Worm (Caenorhabditis elegans) whole organism, L1 larva: ENCODE results near the gene trxr-1.

Experiments
- C16A3.4 ChIP-seq: fragments of 150-350 bp; optimal IDR thresholded peaks from 2 replicates; lab custom pipeline; 2014; ENCODE audit warnings: missing biosample characterization, missing genetic modification characterization
- C34B4.2 ChIP-seq: sonication (generic microtip); optimal IDR thresholded peaks from 2 replicates; lab custom pipeline; 2017; ENCODE audit warnings: mild to moderate bottlenecking, missing genetic modification characterization, missing compliant biosample characterization
- alr-1 ChIP-seq: fragments of 200-800 bp; sonication (Bioruptor generic); optimal IDR thresholded peaks from 2 replicates; lab custom pipeline; 2018; ENCODE audit warnings: borderline replicate concordance, mild to moderate bottlenecking, missing genetic modification characterization, missing compliant biosample characterization
- ama-1 ChIP-seq: fragments of 150-350 bp; optimal IDR thresholded peaks from 2 replicates; lab custom pipeline; 2014
- ceh-8 ChIP-seq: fragments of 200-800 bp; sonication (Bioruptor generic); optimal IDR thresholded peaks from 2 replicates; lab custom pipeline; 2018; ENCODE audit warnings: mild to moderate bottlenecking, missing genetic modification characterization, moderate library complexity, missing compliant biosample characterization
- ceh-82 ChIP-seq, 3 experiments: fragments of 150-350 bp in 1 of 3; sonication (generic microtip) in 2 of 3; optimal IDR thresholded peaks; 2 replicates each; lab custom pipeline; 2014 to 2017; ENCODE audit warnings: missing biosample characterization in 3 of 3, missing genetic modification characterization in 3 of 3
- ceh-88 ChIP-seq: fragments of 200-800 bp; sonication (Bioruptor generic); IDR thresholded peaks from 2 replicates; pipeline ENCODE4 v1.3.6; 2022; ENCODE audit warnings: missing genetic modification characterization, missing compliant biosample characterization
- ceh-90 ChIP-seq: sonication (generic microtip); optimal IDR thresholded peaks from 2 replicates; lab custom pipeline; 2016; ENCODE audit warnings: missing genetic modification characterization, missing compliant biosample characterization
- ces-1 ChIP-seq: fragments of 150-350 bp; optimal IDR thresholded peaks from 2 replicates; lab custom pipeline; 2014; ENCODE audit warnings: missing biosample characterization, missing genetic modification reagents, missing genetic modification characterization
- dpl-1 ChIP-seq, 3 experiments: fragments of 150-350 bp in 2 of 3; sonication (generic microtip) in 1 of 3; optimal IDR thresholded peaks; 2 replicates each; lab custom pipeline; 2014 to 2017; ENCODE audit warnings: missing biosample characterization in 3 of 3, missing genetic modification characterization in 3 of 3, missing genetic modification reagents in 3 of 3
- dsc-1 ChIP-seq: sonication (generic microtip); optimal IDR thresholded peaks from 2 replicates; lab custom pipeline; 2016; ENCODE audit warnings: mild to moderate bottlenecking, missing genetic modification characterization, missing compliant biosample characterization
- efl-1 ChIP-seq, 4 experiments: fragments of 150-350 bp; optimal IDR thresholded peaks in 3 of 4; peaks in 1 of 4; 1 replicate in 1 of 4; 2 replicates in 3 of 4; lab custom pipeline; 2014; ENCODE audit warnings: missing biosample characterization in 2 of 4, missing genetic modification characterization in 2 of 4, missing genetic modification reagents in 2 of 4
- egl-13 ChIP-seq: sonication (generic microtip); optimal IDR thresholded peaks from 2 replicates; lab custom pipeline; 2016; ENCODE audit warnings: missing genotype, missing genetic modification reagents, missing genetic modification characterization, missing compliant biosample characterization
- egl-27 ChIP-seq, 2 experiments: fragments of 150-350 bp in 1 of 2; sonication (generic microtip); optimal IDR thresholded peaks; 3 replicates each; lab custom pipeline; 2017 to 2018; ENCODE audit warnings: missing biosample characterization in 2 of 2, missing genetic modification characterization in 2 of 2, missing genetic modification reagents in 2 of 2
- elt-3 ChIP-seq, 6 experiments: fragments of 150-350 bp in 1 of 6; sonication (generic microtip); optimal IDR thresholded peaks; 2 replicates each; lab custom pipeline; 2017 to 2018; ENCODE audit warnings: missing biosample characterization in 6 of 6, missing genetic modification characterization in 6 of 6, inconsistent platforms in 1 of 6
- ets-5 ChIP-seq: fragments of 200-800 bp; sonication (Bioruptor generic); IDR thresholded peaks from 2 replicates; pipeline ENCODE4 v1.3.6; 2022; ENCODE audit warnings: missing genetic modification characterization, missing compliant biosample characterization
- fkh-10 ChIP-seq: sonication (generic microtip); optimal IDR thresholded peaks from 2 replicates; lab custom pipeline; 2017; ENCODE audit warnings: missing biosample characterization, missing genetic modification reagents, missing genetic modification characterization
- fkh-4 ChIP-seq: sonication (generic microtip); optimal IDR thresholded peaks from 2 replicates; lab custom pipeline; 2016; ENCODE audit warnings: missing compliant biosample characterization, missing genetic modification characterization, borderline replicate concordance
- fos-1 ChIP-seq: fragments of 150-350 bp; optimal IDR thresholded peaks from 2 replicates; lab custom pipeline; 2014; ENCODE audit warnings: missing biosample characterization, missing genetic modification characterization
- grh-1 ChIP-seq: fragments of 200-800 bp; sonication (Bioruptor generic); IDR thresholded peaks from 2 replicates; pipeline ENCODE4 v1.3.6; 2022; ENCODE audit warnings: missing genetic modification reagents, missing genetic modification characterization, missing compliant biosample characterization
- hlh-17 ChIP-seq: fragments of 200-800 bp; sonication (Bioruptor generic); optimal IDR thresholded peaks from 2 replicates; lab custom pipeline; 2018; ENCODE audit warnings: missing genetic modification characterization, mild to moderate bottlenecking, missing compliant biosample characterization, moderate library complexity, borderline replicate concordance
- hlh-4 ChIP-seq: sonication (generic microtip); optimal IDR thresholded peaks from 2 replicates; lab custom pipeline; 2016; ENCODE audit warnings: mild to moderate bottlenecking, missing genetic modification characterization, missing compliant biosample characterization
- irx-1 ChIP-seq: sonication (generic microtip); optimal IDR thresholded peaks from 2 replicates; lab custom pipeline; 2016; ENCODE audit warnings: missing genetic modification characterization, missing compliant biosample characterization
- lin-13 ChIP-seq: fragments of 150-350 bp; optimal IDR thresholded peaks from 2 replicates; lab custom pipeline; 2014; ENCODE audit warnings: missing biosample characterization, missing genetic modification reagents, missing genetic modification characterization
- lin-15B ChIP-seq: fragments of 150-350 bp; sonication (generic microtip); optimal IDR thresholded peaks from 3 replicates; lab custom pipeline; 2014; ENCODE audit warnings: missing biosample characterization, missing genetic modification characterization
- lin-35 ChIP-seq, 2 experiments: fragments of 150-350 bp; optimal IDR thresholded peaks; 2 replicates each; lab custom pipeline; 2014; ENCODE audit warnings: missing biosample characterization in 2 of 2, missing genetic modification characterization in 2 of 2, missing genetic modification reagents in 2 of 2
- lin-39 ChIP-seq: fragments of 150-350 bp; optimal IDR thresholded peaks from 2 replicates; lab custom pipeline; 2014; ENCODE audit warnings: missing biosample characterization, missing genetic modification reagents, missing genetic modification characterization
- lsy-2 ChIP-seq, 2 experiments: fragments of 150-350 bp; optimal IDR thresholded peaks; 2 replicates each; lab custom pipeline; 2014; ENCODE audit warnings: missing biosample characterization in 2 of 2, missing genetic modification characterization in 2 of 2
- mab-9 ChIP-seq: fragments of 200-800 bp; sonication (Bioruptor generic); IDR thresholded peaks from 2 replicates; pipeline ENCODE4 v1.3.6; 2022; ENCODE audit warnings: missing genetic modification reagents, missing genetic modification characterization, missing compliant biosample characterization
- mdl-1 ChIP-seq, 2 experiments: fragments of 150-350 bp; optimal IDR thresholded peaks; 2 replicates each; lab custom pipeline; 2014 to 2017; ENCODE audit warnings: missing biosample characterization in 2 of 2, missing genetic modification characterization in 2 of 2, inconsistent platforms in 1 of 2
- mep-1 ChIP-seq: fragments of 150-350 bp; optimal IDR thresholded peaks from 2 replicates; lab custom pipeline; 2014; ENCODE audit warnings: missing biosample characterization, missing genetic modification characterization
- nhr-20 ChIP-seq: sonication (generic microtip); optimal IDR thresholded peaks from 2 replicates; lab custom pipeline; 2016; ENCODE audit warnings: mild to moderate bottlenecking, missing genetic modification characterization, missing compliant biosample characterization
- nhr-237 ChIP-seq: fragments of 150-350 bp; optimal IDR thresholded peaks from 2 replicates; lab custom pipeline; 2014; ENCODE audit warnings: missing biosample characterization, missing genetic modification characterization
- nhr-47 ChIP-seq: sonication (generic microtip); optimal IDR thresholded peaks from 2 replicates; lab custom pipeline; 2016; ENCODE audit warnings: mild to moderate bottlenecking, missing genetic modification characterization, moderate library complexity, missing compliant biosample characterization
- nhr-76 ChIP-seq: sonication (generic microtip); optimal IDR thresholded peaks from 2 replicates; lab custom pipeline; 2017; ENCODE audit warnings: missing biosample characterization, missing genetic modification characterization
- nhr-77 ChIP-seq: fragments of 150-350 bp; optimal IDR thresholded peaks from 2 replicates; lab custom pipeline; 2014; ENCODE audit warnings: missing biosample characterization, missing genetic modification characterization
- nhr-84 ChIP-seq: sonication (generic microtip); optimal IDR thresholded peaks from 2 replicates; lab custom pipeline; 2017; ENCODE audit warnings: missing biosample characterization, missing genetic modification characterization
- pag-3 ChIP-seq: sonication (generic microtip); optimal IDR thresholded peaks from 2 replicates; lab custom pipeline; 2017; ENCODE audit warnings: missing genetic modification characterization, mild to moderate bottlenecking, missing compliant biosample characterization, antibody characterized with exemption, borderline replicate concordance; ENCODE audit not compliant: insufficient read depth
- snu-23 ChIP-seq: sonication (generic microtip); optimal IDR thresholded peaks from 2 replicates; lab custom pipeline; 2016; ENCODE audit warnings: missing genetic modification characterization, missing compliant biosample characterization
- sox-4 ChIP-seq: sonication (generic microtip); optimal IDR thresholded peaks from 2 replicates; lab custom pipeline; 2016; ENCODE audit warnings: missing genetic modification characterization, missing compliant biosample characterization
- sptf-1 ChIP-seq: fragments of 150-350 bp; optimal IDR thresholded peaks from 2 replicates; lab custom pipeline; 2014; ENCODE audit warnings: missing biosample characterization, missing genetic modification characterization
- sup-37 ChIP-seq: fragments of 200-800 bp; sonication (Bioruptor generic); optimal IDR thresholded peaks from 2 replicates; lab custom pipeline; 2018; ENCODE audit warnings: mild to moderate bottlenecking, missing genetic modification characterization, missing compliant biosample characterization
- tbx-2 ChIP-seq: sonication (generic microtip); optimal IDR thresholded peaks from 2 replicates; lab custom pipeline; 2016; ENCODE audit warnings: missing genetic modification characterization, missing compliant biosample characterization
- tlp-1 ChIP-seq: fragments of 150-350 bp; optimal IDR thresholded peaks from 2 replicates; lab custom pipeline; 2014; ENCODE audit warnings: missing biosample characterization, missing genetic modification characterization
- unc-30 ChIP-seq: sonication (generic microtip); optimal IDR thresholded peaks from 2 replicates; lab custom pipeline; 2017; ENCODE audit warnings: missing biosample characterization, missing genetic modification characterization
- unc-62 ChIP-seq: fragments of 150-350 bp; optimal IDR thresholded peaks from 2 replicates; lab custom pipeline; 2014; ENCODE audit warnings: missing biosample characterization, missing genetic modification reagents, missing genetic modification characterization
- unc-86 ChIP-seq: sonication (generic microtip); optimal IDR thresholded peaks from 2 replicates; lab custom pipeline; 2016; ENCODE audit warnings: missing genetic modification characterization, missing compliant biosample characterization
- unc-98 ChIP-seq: fragments of 200-800 bp; sonication (Bioruptor generic); IDR thresholded peaks from 2 replicates; pipeline ENCODE4 v1.3.6; 2022; ENCODE audit warnings: missing genetic modification characterization, missing compliant biosample characterization
- vab-15 ChIP-seq: sonication (generic microtip); optimal IDR thresholded peaks from 2 replicates; lab custom pipeline; 2017; ENCODE audit warnings: missing genotype, mild to moderate bottlenecking, missing genetic modification characterization, missing compliant biosample characterization
- xbp-1 ChIP-seq: sonication (generic microtip); optimal IDR thresholded peaks from 2 replicates; lab custom pipeline; 2016; ENCODE audit warnings: missing genetic modification characterization, missing compliant biosample characterization
- zip-4 ChIP-seq: fragments of 200-800 bp; sonication (Bioruptor generic); optimal IDR thresholded peaks from 2 replicates; lab custom pipeline; 2018; ENCODE audit warnings: mild to moderate bottlenecking, missing genetic modification characterization, moderate library complexity, missing compliant biosample characterization
- ztf-11 ChIP-seq, 2 experiments: sonication (generic microtip); optimal IDR thresholded peaks; 2 replicates each; lab custom pipeline; 2016 to 2017; ENCODE audit warnings: missing genetic modification characterization in 2 of 2, missing biosample characterization in 1 of 2, missing compliant biosample characterization in 1 of 2
- ztf-4 ChIP-seq: fragments of 150-350 bp; optimal IDR thresholded peaks from 2 replicates; lab custom pipeline; 2014; ENCODE audit warnings: missing biosample characterization, missing genetic modification characterization

The trxr-1 gene

ce11 chrIV:7020630-7021029, 8.9 kb downstream of the trxr-1 start:
- TF ChIP-seq unc-86 (tag; lab: Kevin White, UChicago) (no peak), C16A3.4 (peak; percentile 24), lin-39 (no peak), ama-1 (lab: Kevin White, UChicago) (no peak), mep-1 (tag; lab: Kevin White, UChicago) (peak; percentile 17), egl-27 (tag; optimal IDR thresholded peaks at IDR 0.05; lab: Kevin White, UChicago) (no peak), vab-15 (tag; lab: Kevin White, UChicago) (no peak), elt-3 (tag; optimal IDR thresholded peaks at IDR 0.05; lab: Kevin White, UChicago) (peak in 2 of 6 experiments; percentile 37 to 83), nhr-77 (tag; lab: Kevin White, UChicago) (no peak), irx-1 (tag; lab: Kevin White, UChicago) (no peak), hlh-17 (GFP tag; lab: Kevin White, UChicago) (no peak), ceh-82 (tag; optimal IDR thresholded peaks at IDR 0.05; lab: Kevin White, UChicago) (no peak), dpl-1 (GFP tag; optimal IDR thresholded peaks at IDR 0.05; lab: Kevin White, UChicago) (peak in 1 of 3 experiments; percentile 28), fos-1 (tag; lab: Kevin White, UChicago) (no peak), unc-98 (GFP tag; lab: Robert Waterston, UW) (no peak), lin-35 (GFP tag; optimal IDR thresholded peaks at IDR 0.05; lab: Kevin White, UChicago) (peak in 1 of 2 experiments; percentile 58), tbx-2 (tag; lab: Kevin White, UChicago) (no peak), fkh-10 (GFP tag; lab: Kevin White, UChicago) (no peak), xbp-1 (tag; lab: Kevin White, UChicago) (no peak), unc-30 (tag; lab: Kevin White, UChicago) (no peak), lin-13 (no peak), zip-4 (no peak), ces-1 (GFP tag; lab: Kevin White, UChicago) (no peak), alr-1 (tag; lab: Kevin White, UChicago) (no peak), ztf-11 (tag; optimal IDR thresholded peaks at IDR 0.05; lab: Kevin White, UChicago) (no peak), unc-62 (GFP tag; lab: Kevin White, UChicago) (no peak), mab-9 (no peak), ceh-8 (GFP tag; lab: Kevin White, UChicago) (no peak), dsc-1 (tag; lab: Kevin White, UChicago) (no peak), tlp-1 (tag; lab: Kevin White, UChicago) (no peak), mdl-1 (tag; optimal IDR thresholded peaks at IDR 0.05; lab: Kevin White, UChicago) (peak in 1 of 2 experiments; percentile 41), fkh-4 (tag; lab: Kevin White, UChicago) (no peak), ets-5 (GFP tag; lab: Robert Waterston, UW) (no peak), nhr-47 (tag; lab: Kevin White, UChicago) (no peak), hlh-4 (no peak), ceh-88 (no peak), sup-37 (GFP tag; lab: Kevin White, UChicago) (no peak), nhr-84 (tag; lab: Kevin White, UChicago) (no peak), lin-15B (no peak), pag-3 (tag; lab: Kevin White, UChicago) (no peak), sox-4 (tag; lab: Kevin White, UChicago) (no peak), grh-1 (no peak), nhr-20 (tag; lab: Kevin White, UChicago) (peak; percentile 59), ztf-4 (tag; lab: Kevin White, UChicago) (no peak), ceh-90 (tag; lab: Kevin White, UChicago) (no peak), C34B4.2 (tag; lab: Kevin White, UChicago) (no peak), snu-23 (GFP tag; lab: Kevin White, UChicago) (peak; percentile 47), nhr-76 (no peak), efl-1 (optimal IDR thresholded peaks at IDR 0.05; lab: Kevin White, UChicago) (no peak), efl-1 (GFP tag; optimal IDR thresholded peaks at IDR 0.05 in 1 of 2; lab: Kevin White, UChicago) (peak in 1 of 2 experiments; percentile 65), egl-13 (tag; lab: Kevin White, UChicago) (no peak), sptf-1 (no peak), nhr-237 (tag; lab: Kevin White, UChicago) (no peak), lsy-2 (tag; optimal IDR thresholded peaks at IDR 0.05; lab: Kevin White, UChicago) (peak in 1 of 2 experiments; percentile 37)
